Worm (Caenorhabditis elegans) whole organism, L4 larva: ENCODE measurements around the gene C16B8.3.
A peak's percentile ranks its signal among the peaks of the same experiment; 100 is the strongest.

Source experiments
- aly-2 ChIP-seq: sonication (generic microtip); optimal IDR thresholded peaks from 2 replicates; lab custom pipeline; 2018; ENCODE audit warnings: missing biosample characterization, missing genetic modification characterization
- ama-1 ChIP-seq: fragments of 150-350 bp; optimal IDR thresholded peaks from 2 replicates; lab custom pipeline; 2014; ENCODE audit warnings: inconsistent platforms, mixed read lengths
- ceh-62 ChIP-seq: sonication (generic microtip); optimal IDR thresholded peaks from 2 replicates; lab custom pipeline; 2017; ENCODE audit warnings: missing biosample characterization, missing genetic modification characterization
- cey-2 ChIP-seq: sonication (generic microtip); optimal IDR thresholded peaks from 3 replicates; lab custom pipeline; 2017; ENCODE audit warnings: missing genetic modification characterization, mild to moderate bottlenecking, missing compliant biosample characterization, antibody characterized with exemption, borderline replicate concordance; ENCODE audit not compliant: insufficient read depth
- fkh-10 ChIP-seq: fragments of 150-350 bp; optimal IDR thresholded peaks from 2 replicates; lab custom pipeline; 2014; ENCODE audit warnings: missing biosample characterization, missing genetic modification reagents, missing genetic modification characterization
- madf-9 ChIP-seq: fragments of 200-800 bp; sonication (Bioruptor generic); conservative IDR thresholded peaks from 2 replicates; pipeline ENCODE4 v1.3.6; 2022; ENCODE audit warnings: missing genetic modification reagents, missing genetic modification characterization, missing compliant biosample characterization
- mdt-29 ChIP-seq: fragments of 200-800 bp; sonication (Bioruptor generic); IDR thresholded peaks from 2 replicates; pipeline ENCODE4 v1.3.6; 2022; ENCODE audit warnings: missing genetic modification reagents, missing genetic modification characterization, missing compliant biosample characterization
- nhr-237 ChIP-seq: sonication (generic microtip); optimal IDR thresholded peaks from 2 replicates; lab custom pipeline; 2017; ENCODE audit warnings: missing biosample characterization, missing genetic modification characterization
- nhr-25 ChIP-seq: sonication (generic microtip); optimal IDR thresholded peaks from 2 replicates; lab custom pipeline; 2017; ENCODE audit warnings: missing genetic modification characterization, mild to moderate bottlenecking, missing compliant biosample characterization, antibody characterized with exemption, moderate library complexity, borderline replicate concordance; ENCODE audit not compliant: insufficient read depth
- rbr-2 ChIP-seq: sonication (generic microtip); optimal IDR thresholded peaks from 2 replicates; lab custom pipeline; 2016; ENCODE audit warnings: missing genotype, missing genetic modification characterization, missing compliant biosample characterization
- spr-1 ChIP-seq: sonication (generic microtip); optimal IDR thresholded peaks from 2 replicates; lab custom pipeline; 2016; ENCODE audit warnings: mild to moderate bottlenecking, missing genetic modification characterization, missing compliant biosample characterization

- TF ChIP-seq rbr-2 (no peak), spr-1 (tag; lab: Kevin White, UChicago) (peak; percentile 49), aly-2 (no peak), ceh-62 (no peak), nhr-237 (tag; lab: Kevin White, UChicago) (no peak), mdt-29 (GFP tag; lab: Robert Waterston, UW) (no peak), fkh-10 (no peak), madf-9 (GFP tag; lab: Robert Waterston, UW) (no peak), nhr-25 (tag; lab: Kevin White, UChicago) (no peak), cey-2 (peak; percentile 57), ama-1 (no peak)
Measured at ce11 chrX:4007724-4008123, 39.3 kb upstream of the C16B8.3 start.
